Worm (Caenorhabditis elegans): Measurements from ENCODE around the gene Y39E4B.6.

DNA sequence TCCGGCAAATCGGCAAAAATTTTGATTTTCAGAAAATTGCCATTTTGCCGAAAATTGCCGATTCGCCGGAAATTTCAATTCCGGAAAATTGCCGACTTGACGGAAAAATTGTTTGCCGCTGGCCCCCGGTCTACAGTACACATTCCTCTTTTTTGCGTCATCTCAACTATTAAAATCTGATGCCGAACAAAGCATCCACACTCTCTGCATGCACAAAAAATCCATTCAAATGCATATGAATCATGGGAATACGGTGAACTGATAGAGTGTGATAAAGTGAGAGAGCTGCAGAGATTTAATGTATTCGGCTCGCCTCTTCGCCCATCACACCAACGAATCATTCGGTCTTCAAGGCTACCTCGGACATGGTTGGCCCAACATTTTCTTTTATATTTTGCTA lies 40.0 kb upstream of the Y39E4B.6 start, which contains the start of gene F14F7.7:
- TF ChIP-seq snpc-4 (tag; optimal IDR thresholded peaks at IDR 0.05): no peak
- TF ChIP-seq unc-130 (tag; optimal IDR thresholded peaks at IDR 0.05): no peak
- no peak for TF ChIP-seq nhr-84 (tag; optimal IDR thresholded peaks at IDR 0.05)
- TF ChIP-seq pqm-1 (tag; optimal IDR thresholded peaks at IDR 0.05): no peak

Data from whole organism, L1 larva.